Worm (Caenorhabditis elegans): ENCODE measurements around the gene mlh-1.

The mlh-1 gene

DNA sequence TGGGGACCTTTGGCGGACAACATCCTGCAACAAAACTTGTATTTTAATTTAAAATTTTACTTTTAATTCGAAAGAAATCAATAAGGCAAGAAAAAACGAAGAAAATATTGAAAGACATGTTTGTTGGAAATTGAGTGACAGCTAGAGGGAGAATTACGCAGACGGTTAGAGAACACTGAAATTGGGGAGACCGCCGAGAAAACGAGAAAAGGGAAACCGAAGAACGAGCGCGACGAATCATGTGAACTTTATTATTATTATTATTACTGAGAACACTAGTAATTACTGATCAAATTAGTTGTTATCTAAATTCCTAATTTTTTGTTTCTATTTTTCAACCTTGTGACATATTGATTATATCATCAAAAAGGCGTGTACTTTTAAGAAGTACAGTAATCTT lies 34.6 kb upstream of the mlh-1 start, which contains the start of gene mmad-1:
TSS of gene mmad-1 (minus strand) at position 24 of the 400 bp plus-strand sequence.
- TF ChIP-seq ceh-34 (tag; optimal IDR thresholded peaks at IDR 0.05) (no peak), zip-5 (tag; optimal IDR thresholded peaks at IDR 0.05) (no peak), unc-55 (GFP tag; optimal IDR thresholded peaks at IDR 0.05) (peak; percentile 99), ceh-45 (GFP tag; IDR thresholded peaks at IDR 0.05) (no peak), hlh-30 (tag; optimal IDR thresholded peaks at IDR 0.05; ENCODE audit: insufficient read depth) (peak; percentile 42), hlh-13 (GFP tag; optimal IDR thresholded peaks at IDR 0.05) (no peak), unc-42 (tag; optimal IDR thresholded peaks at IDR 0.05) (peak; percentile 18), ceh-19 (GFP tag; optimal IDR thresholded peaks at IDR 0.05) (no peak), T23F11.4 (GFP tag; optimal IDR thresholded peaks at IDR 0.05) (no peak), nfya-1 (tag; optimal IDR thresholded peaks at IDR 0.05) (peak; percentile 8)

DNA sequence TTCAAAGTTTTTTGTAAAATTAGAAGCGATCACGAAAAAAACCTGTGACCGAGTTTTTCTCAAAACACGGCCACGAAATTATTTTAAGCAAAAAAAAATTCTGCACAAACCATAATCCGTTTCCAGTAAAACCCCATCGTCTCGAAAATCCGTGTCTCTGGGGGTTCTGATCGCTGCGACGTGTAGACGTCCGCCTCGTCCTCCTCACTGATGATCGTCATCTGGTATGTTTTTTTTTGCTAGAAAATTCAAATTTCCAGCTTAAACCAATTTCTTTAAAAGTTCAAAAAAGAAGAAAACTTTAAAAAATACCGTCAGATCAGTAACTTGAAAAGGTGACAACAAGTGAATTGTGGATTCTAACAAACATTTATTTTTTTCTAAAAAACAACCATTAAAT lies 32.2 kb upstream of the mlh-1 start, which contains the start of gene Y76A2B.4:
TSS of gene Y76A2B.4 (minus strand) at position 241 of the 400 bp plus-strand sequence.
- TF ChIP-seq madf-2 (tag; optimal IDR thresholded peaks at IDR 0.05) (no peak), ceh-45 (GFP tag; IDR thresholded peaks at IDR 0.05) (no peak), T23F11.4 (GFP tag; optimal IDR thresholded peaks at IDR 0.05) (no peak), K02D7.2 (tag; optimal IDR thresholded peaks at IDR 0.05) (no peak), pat-9 (tag; optimal IDR thresholded peaks at IDR 0.05) (no peak), pros-1 (tag; optimal IDR thresholded peaks at IDR 0.05) (no peak), gmeb-2 (tag; optimal IDR thresholded peaks at IDR 0.05) (no peak), elt-4 (tag; optimal IDR thresholded peaks at IDR 0.05) (no peak), ceh-31 (tag; optimal IDR thresholded peaks at IDR 0.05) (no peak), hlh-13 (GFP tag; optimal IDR thresholded peaks at IDR 0.05) (no peak), C08G9.2 (tag; optimal IDR thresholded peaks at IDR 0.05) (no peak), ahr-1 (tag; optimal IDR thresholded peaks at IDR 0.05) (no peak), ceh-24 (tag; optimal IDR thresholded peaks at IDR 0.05) (no peak), ceh-19 (GFP tag; optimal IDR thresholded peaks at IDR 0.05) (no peak)

DNA sequence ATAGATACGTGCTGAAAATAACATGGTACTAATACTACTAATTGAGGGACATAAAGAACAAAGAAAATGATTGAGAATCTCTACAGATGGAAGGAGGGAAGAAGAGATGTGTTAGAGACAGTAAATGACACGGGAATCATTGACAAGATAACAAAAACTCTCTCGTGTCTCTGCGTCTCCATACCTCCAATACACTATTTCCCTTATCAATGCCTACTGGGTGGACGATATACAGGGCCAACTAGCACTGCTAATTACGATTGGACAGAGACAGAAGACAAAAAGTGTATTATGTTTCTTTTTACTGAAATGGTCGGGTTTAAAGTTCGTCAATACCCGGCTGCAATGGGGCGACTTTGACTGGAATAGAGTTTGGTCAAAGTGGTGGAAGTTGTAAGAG lies 30.2 kb upstream of the mlh-1 start:
- TF ChIP-seq elt-2 (tag; optimal IDR thresholded peaks at IDR 0.05) (peak; percentile 73), ceh-14 (tag; optimal IDR thresholded peaks at IDR 0.05) (no peak), fkh-10 (GFP tag; optimal IDR thresholded peaks at IDR 0.05) (no peak)

DNA sequence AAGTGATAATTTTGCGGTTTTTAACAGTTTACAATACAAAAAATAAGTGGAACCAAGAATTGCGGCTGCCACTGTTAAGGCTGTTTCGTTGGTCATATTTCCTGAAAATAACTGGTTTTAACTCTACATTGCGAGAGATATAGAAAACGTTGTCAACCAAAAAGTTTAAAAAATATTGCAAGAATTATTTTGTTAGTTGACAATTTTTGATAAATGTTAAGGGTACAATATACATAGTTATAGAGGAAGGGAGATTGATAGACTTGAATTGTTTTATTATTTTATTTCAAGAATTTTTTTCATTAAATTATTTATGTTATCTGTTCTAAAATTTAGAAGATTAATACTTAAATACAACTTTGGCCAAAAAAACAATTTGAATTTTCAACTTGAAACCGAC lies 29.1 kb upstream of the mlh-1 start, which contains the start of gene acs-5:
TSS of gene acs-5 (minus strand) at position 101 of the 400 bp plus-strand sequence.
- TF ChIP-seq lim-6 (tag; optimal IDR thresholded peaks at IDR 0.05), result no peak
- TF ChIP-seq ref-2 (tag; optimal IDR thresholded peaks at IDR 0.05), result no peak
- no peak for TF ChIP-seq ahr-1 (tag; optimal IDR thresholded peaks at IDR 0.05)
- TF ChIP-seq hlh-30 (tag; optimal IDR thresholded peaks at IDR 0.05; ENCODE audit: insufficient read depth), result no peak
- TF ChIP-seq ztf-16 (tag; optimal IDR thresholded peaks at IDR 0.05), result no peak
- TF ChIP-seq K09A11.1 (tag; optimal IDR thresholded peaks at IDR 0.05; ENCODE audit: insufficient read depth), result no peak

DNA sequence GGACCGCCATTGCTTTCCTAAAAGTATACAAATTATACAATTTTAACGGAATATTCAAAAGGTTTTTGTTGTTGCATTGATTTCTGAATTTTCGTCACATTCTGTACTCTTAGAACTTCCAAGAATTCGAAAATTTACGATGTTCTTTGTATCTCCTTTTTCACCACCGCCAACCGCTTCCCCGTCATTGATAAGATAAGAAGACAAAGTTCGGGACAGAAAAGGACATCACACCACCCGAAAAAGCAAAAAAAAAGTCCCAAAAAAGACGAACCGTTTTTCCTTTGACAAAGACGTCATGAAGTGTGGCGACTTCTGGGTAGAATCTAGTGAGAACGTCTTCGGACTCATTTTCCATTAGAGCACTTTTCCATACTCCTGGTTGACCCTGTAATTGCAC lies 28.1 kb upstream of the mlh-1 start:
- TF ChIP-seq hlh-15 (tag; optimal IDR thresholded peaks at IDR 0.05), result no peak
- TF ChIP-seq ceh-6 (GFP tag; optimal IDR thresholded peaks at IDR 0.05), result no peak
- TF ChIP-seq unc-55 (GFP tag; optimal IDR thresholded peaks at IDR 0.05), result no peak
- TF ChIP-seq ceh-30 (tag; optimal IDR thresholded peaks at IDR 0.05), result no peak
- TF ChIP-seq tbx-2 (tag; optimal IDR thresholded peaks at IDR 0.05), result no peak
- TF ChIP-seq elt-2 (tag; optimal IDR thresholded peaks at IDR 0.05), result peak; percentile 46
- TF ChIP-seq hlh-30 (tag; optimal IDR thresholded peaks at IDR 0.05; ENCODE audit: insufficient read depth), result peak; percentile 32

DNA sequence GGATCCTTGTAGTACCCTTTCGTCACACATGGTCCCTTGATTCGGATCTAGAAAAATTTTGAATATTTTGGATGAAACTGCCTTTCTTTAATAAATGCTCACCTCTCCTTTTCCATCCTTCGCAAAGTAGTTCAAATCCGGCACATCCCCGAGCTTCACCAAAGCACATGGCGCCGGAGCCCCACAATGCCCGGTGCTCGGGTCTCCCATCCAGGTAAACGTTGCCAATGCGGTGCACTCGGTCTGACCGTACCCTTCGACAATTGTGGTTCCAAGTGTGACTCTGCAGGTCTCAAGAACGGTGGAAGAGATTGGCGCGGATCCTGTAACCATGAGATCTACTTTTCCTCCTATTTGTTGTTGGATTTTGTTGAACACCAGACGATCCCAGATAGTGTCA lies 26.4 kb upstream of the mlh-1 start:
- no peak for TF ChIP-seq che-1 (tag; optimal IDR thresholded peaks at IDR 0.05)
- TF ChIP-seq elt-4 (tag; optimal IDR thresholded peaks at IDR 0.05), result no peak
- no peak for TF ChIP-seq ceh-24 (tag; optimal IDR thresholded peaks at IDR 0.05)
- no peak for TF ChIP-seq lin-11 (tag; optimal IDR thresholded peaks at IDR 0.05)
- TF ChIP-seq elt-2 (tag; optimal IDR thresholded peaks at IDR 0.05), result no peak
- TF ChIP-seq dmd-4 (tag; optimal IDR thresholded peaks at IDR 0.05; ENCODE audit: borderline replicate concordance), result no peak
- TF ChIP-seq C08G9.2 (tag; optimal IDR thresholded peaks at IDR 0.05), result no peak
- no peak for TF ChIP-seq F13H6.1 (tag; optimal IDR thresholded peaks at IDR 0.05)
- no peak for TF ChIP-seq ceh-6 (GFP tag; optimal IDR thresholded peaks at IDR 0.05)
- no peak for TF ChIP-seq pros-1 (tag; optimal IDR thresholded peaks at IDR 0.05)
- TF ChIP-seq dve-1 (tag; optimal IDR thresholded peaks at IDR 0.05), result no peak
- TF ChIP-seq tbx-2 (tag; optimal IDR thresholded peaks at IDR 0.05), result no peak
- TF ChIP-seq pat-9 (tag; optimal IDR thresholded peaks at IDR 0.05), result no peak
- TF ChIP-seq nhr-11 (tag; optimal IDR thresholded peaks at IDR 0.05), result no peak
- TF ChIP-seq madf-2 (tag; optimal IDR thresholded peaks at IDR 0.05), result no peak
- no peak for TF ChIP-seq sdc-2 (tag; optimal IDR thresholded peaks at IDR 0.05)
- TF ChIP-seq gmeb-2 (tag; optimal IDR thresholded peaks at IDR 0.05), result no peak
- TF ChIP-seq ets-4 (tag; optimal IDR thresholded peaks at IDR 0.05), result no peak

Data from whole organism, late embryonic.